Fruit fly (Drosophila melanogaster) whole organism, embryonic: Measurements from ENCODE around the gene CG7332.

Source experiments
- Atf-2 ChIP-seq: fragments of 200-800 bp; sonication (Bioruptor generic); optimal IDR thresholded peaks from 2 replicates; lab custom pipeline; 2016; ENCODE audit warnings: missing biosample characterization, missing genetic modification characterization
- Blimp-1 ChIP-seq: fragments of 200-800 bp; sonication (Bioruptor generic); optimal IDR thresholded peaks from 3 replicates; lab custom pipeline; 2018; ENCODE audit warnings: missing biosample characterization, missing genetic modification characterization, mild to moderate bottlenecking, moderate library complexity, missing genetic modification reagents
- CG10366 ChIP-seq: fragments of 200-800 bp; sonication (Bioruptor generic); IDR thresholded peaks from 2 replicates; pipeline ENCODE4 v1.3.6; 2022; ENCODE audit warnings: missing biosample characterization, missing genetic modification characterization
- CG12104 ChIP-seq: fragments of 200-800 bp; sonication (Bioruptor generic); optimal IDR thresholded peaks from 3 replicates; lab custom pipeline; 2016; ENCODE audit warnings: missing biosample characterization, missing genetic modification characterization
- CG13123 ChIP-seq: fragments of 200-800 bp; sonication (Bioruptor generic); optimal IDR thresholded peaks from 2 replicates; lab custom pipeline; 2016; ENCODE audit warnings: missing biosample characterization, missing genetic modification characterization
- CG14014 ChIP-seq: fragments of 200-800 bp; sonication (Bioruptor generic); IDR thresholded peaks from 2 replicates; pipeline ENCODE4 v1.3.6; 2022; ENCODE audit warnings: missing biosample characterization, missing genetic modification characterization
- CG15696 ChIP-seq: fragments of 200-800 bp; sonication (Bioruptor generic); optimal IDR thresholded peaks from 2 replicates; lab custom pipeline; 2019; ENCODE audit warnings: missing biosample characterization, mild to moderate bottlenecking, missing genetic modification characterization, moderate library complexity
- CG17361 ChIP-seq: fragments of 200-800 bp; sonication (Bioruptor generic); IDR thresholded peaks from 3 replicates; pipeline ENCODE4 v1.3.6; 2022; ENCODE audit warnings: missing biosample characterization, missing genetic modification characterization
- CG17385 ChIP-seq: fragments of 200-800 bp; sonication (Bioruptor generic); optimal IDR thresholded peaks from 3 replicates; lab custom pipeline; 2018; ENCODE audit warnings: missing biosample characterization, mild to moderate bottlenecking, missing genetic modification characterization
- CG17802 ChIP-seq: fragments of 200-800 bp; sonication (Bioruptor generic); optimal IDR thresholded peaks from 2 replicates; lab custom pipeline; 2018; ENCODE audit warnings: missing biosample characterization, mild to moderate bottlenecking, missing genetic modification characterization, moderate library complexity
- CG2678 ChIP-seq: fragments of 200-800 bp; sonication (Bioruptor generic); optimal IDR thresholded peaks from 3 replicates; lab custom pipeline; 2019; ENCODE audit warnings: missing biosample characterization, mild to moderate bottlenecking, missing genetic modification characterization, moderate library complexity
- CG2712 ChIP-seq: fragments of 200-800 bp; optimal IDR thresholded peaks from 3 replicates; lab custom pipeline; 2019; ENCODE audit warnings: missing biosample characterization, mild to moderate bottlenecking, missing genetic modification characterization, moderate library complexity
- CG32772 ChIP-seq: fragments of 200-800 bp; sonication (Bioruptor generic); IDR thresholded peaks from 2 replicates; pipeline ENCODE4 v1.3.6; 2022; ENCODE audit warnings: missing biosample characterization, missing genetic modification characterization
- CG3407 ChIP-seq: fragments of 200-800 bp; sonication (Bioruptor generic); optimal IDR thresholded peaks from 2 replicates; lab custom pipeline; 2018; ENCODE audit warnings: missing biosample characterization, mild to moderate bottlenecking, missing genetic modification characterization
- CG43689 ChIP-seq: fragments of 200-800 bp; sonication (Bioruptor generic); IDR thresholded peaks from 2 replicates; pipeline ENCODE4 v1.3.6; 2022; ENCODE audit warnings: missing biosample characterization, missing genetic modification characterization
- CG4404 ChIP-seq: fragments of 200-800 bp; sonication (Bioruptor generic); IDR thresholded peaks from 2 replicates; pipeline ENCODE4 v1.3.6; 2022; ENCODE audit warnings: missing biosample characterization, missing genetic modification characterization
- CG4730 ChIP-seq: fragments of 200-800 bp; sonication (Bioruptor generic); IDR thresholded peaks from 2 replicates; pipeline ENCODE4 v1.3.6; 2022; ENCODE audit warnings: missing biosample characterization, missing genetic modification characterization
- CG6683 ChIP-seq: fragments of 200-800 bp; sonication (Bioruptor generic); optimal IDR thresholded peaks from 2 replicates; lab custom pipeline; 2017; ENCODE audit warnings: missing biosample characterization, mild to moderate bottlenecking, missing genetic modification characterization, missing genetic modification reagents
- CG7963 ChIP-seq: fragments of 200-800 bp; sonication (Bioruptor generic); IDR thresholded peaks from 3 replicates; pipeline ENCODE4 v1.3.6; 2022; ENCODE audit warnings: missing biosample characterization, missing genetic modification characterization; ENCODE audit not compliant: partially characterized antibody
- CG8359 ChIP-seq: fragments of 200-800 bp; sonication (Bioruptor generic); optimal IDR thresholded peaks from 2 replicates; lab custom pipeline; 2017; ENCODE audit warnings: missing biosample characterization, mild to moderate bottlenecking, missing genetic modification characterization, borderline replicate concordance
- CG9797 ChIP-seq: fragments of 200-800 bp; sonication (Bioruptor generic); optimal IDR thresholded peaks from 3 replicates; lab custom pipeline; 2018; ENCODE audit warnings: missing biosample characterization, mild to moderate bottlenecking, missing genetic modification characterization
- Dp ChIP-seq: fragments of 200-800 bp; sonication (Bioruptor generic); optimal IDR thresholded peaks from 2 replicates; lab custom pipeline; 2018; ENCODE audit warnings: missing biosample characterization, mild to moderate bottlenecking, missing genetic modification characterization, moderate library complexity
- HHEX ChIP-seq: fragments of 200-800 bp; sonication (Bioruptor generic); optimal IDR thresholded peaks from 3 replicates; lab custom pipeline; 2017; ENCODE audit warnings: missing biosample characterization, mild to moderate bottlenecking, missing genetic modification characterization, missing genetic modification reagents
- Hr78 ChIP-seq, 2 experiments: fragments of 200-800 bp in 1 of 2; fragments of >200 bp in 1 of 2; sonication (Bioruptor generic) in 1 of 2; optimal IDR thresholded peaks; 2 replicates each; lab custom pipeline; 2017 to 2019; ENCODE audit warnings: missing biosample characterization in 2 of 2, missing genetic modification characterization in 2 of 2, mild to moderate bottlenecking in 1 of 2, moderate library complexity in 1 of 2
- Kr ChIP-seq: fragments of 200-800 bp; sonication (Bioruptor generic); optimal IDR thresholded peaks from 2 replicates; lab custom pipeline; 2017; ENCODE audit warnings: missing biosample characterization, mild to moderate bottlenecking, missing genetic modification characterization
- MBD-R2 ChIP-seq: fragments of 200-800 bp; sonication (Bioruptor generic); IDR thresholded peaks from 2 replicates; pipeline ENCODE4 v1.3.6; 2022; ENCODE audit warnings: missing biosample characterization, missing genetic modification characterization
- MESR4 ChIP-seq: fragments of 200-800 bp; sonication (Bioruptor generic); optimal IDR thresholded peaks from 2 replicates; lab custom pipeline; 2018; ENCODE audit warnings: missing biosample characterization, mild to moderate bottlenecking, missing genetic modification characterization, moderate library complexity
- Meics ChIP-seq: fragments of 200-800 bp; sonication (Bioruptor generic); optimal IDR thresholded peaks from 2 replicates; lab custom pipeline; 2017; ENCODE audit warnings: missing biosample characterization, mild to moderate bottlenecking, missing genetic modification characterization
- Nf-YC ChIP-seq: fragments of 200-800 bp; optimal IDR thresholded peaks from 3 replicates; lab custom pipeline; 2019; ENCODE audit warnings: missing biosample characterization, mild to moderate bottlenecking, missing genetic modification characterization, moderate library complexity
- Optix ChIP-seq: fragments of 200-800 bp; sonication (Bioruptor generic); IDR thresholded peaks from 3 replicates; pipeline ENCODE4 v1.3.6; 2022; ENCODE audit warnings: missing biosample characterization, missing genetic modification characterization
- Pdp1 ChIP-seq, 2 experiments: fragments of 200-800 bp; sonication (Bioruptor generic); optimal IDR thresholded peaks; 3 replicates each; lab custom pipeline; 2016; ENCODE audit warnings: missing biosample characterization in 2 of 2, missing genetic modification characterization in 2 of 2, mild to moderate bottlenecking in 1 of 2, moderate library complexity in 1 of 2
- Sox100B ChIP-seq: fragments of 200-800 bp; sonication (Bioruptor generic); optimal IDR thresholded peaks from 3 replicates; lab custom pipeline; 2018; ENCODE audit warnings: missing biosample characterization, mild to moderate bottlenecking, missing genetic modification characterization
- TFAM ChIP-seq: fragments of 200-800 bp; sonication (Bioruptor generic); optimal IDR thresholded peaks from 2 replicates; lab custom pipeline; 2017; ENCODE audit warnings: missing biosample characterization, missing genetic modification characterization, inconsistent platforms
- Trl ChIP-seq, 3 experiments: fragments of >200 bp in 2 of 3; fragments of 200-800 bp in 1 of 3; sonication (Bioruptor generic) in 1 of 3; optimal IDR thresholded peaks; 2 replicates in 1 of 3; 3 replicates in 2 of 3; lab custom pipeline; 2016 to 2017; ENCODE audit warnings: missing biosample characterization in 1 of 3, missing genetic modification characterization in 1 of 3
- Xrp1 ChIP-seq: fragments of 200-800 bp; sonication (Bioruptor generic); IDR thresholded peaks from 2 replicates; pipeline ENCODE4 v1.3.6; 2022; ENCODE audit warnings: missing biosample characterization, missing genetic modification characterization
- bbx ChIP-seq: fragments of 200-800 bp; sonication (Bioruptor generic); IDR thresholded peaks from 2 replicates; pipeline ENCODE4 v1.3.6; 2022; ENCODE audit warnings: missing biosample characterization, missing genetic modification characterization; ENCODE audit not compliant: partially characterized antibody
- corto ChIP-seq: fragments of 200-800 bp; sonication (Bioruptor generic); optimal IDR thresholded peaks from 2 replicates; lab custom pipeline; 2016; ENCODE audit warnings: missing biosample characterization, mild to moderate bottlenecking, missing genetic modification characterization, moderate library complexity
- gsb ChIP-seq: fragments of 200-800 bp; sonication (Bioruptor generic); IDR thresholded peaks from 2 replicates; pipeline ENCODE4 v1.3.6; 2022; ENCODE audit warnings: missing biosample characterization, missing genetic modification characterization
- h ChIP-seq: fragments of >200 bp; optimal IDR thresholded peaks from 2 replicates; lab custom pipeline; 2017
- hkb ChIP-seq, 2 experiments: fragments of 200-800 bp in 1 of 2; fragments of >200 bp in 1 of 2; sonication (Bioruptor generic) in 1 of 2; IDR thresholded peaks in 1 of 2; optimal IDR thresholded peaks in 1 of 2; 2 replicates each; pipeline versions ENCODE4 v1.3.6 to Lab custom; 2017 to 2022; ENCODE audit warnings: missing biosample characterization in 1 of 2, missing genetic modification characterization in 1 of 2
- kay ChIP-seq: fragments of 200-800 bp; sonication (Bioruptor generic); optimal IDR thresholded peaks from 2 replicates; lab custom pipeline; 2016; ENCODE audit warnings: missing biosample characterization, missing genetic modification characterization
- ken ChIP-seq: fragments of 200-800 bp; sonication (Bioruptor generic); IDR thresholded peaks from 3 replicates; pipeline ENCODE4 v1.3.6; 2022; ENCODE audit warnings: missing biosample characterization, missing genetic modification characterization
- lov ChIP-seq, 2 experiments: fragments of 200-800 bp in 1 of 2; fragments of >200 bp in 1 of 2; sonication (Bioruptor generic) in 1 of 2; IDR thresholded peaks in 1 of 2; optimal IDR thresholded peaks in 1 of 2; 2 replicates in 1 of 2; 3 replicates in 1 of 2; pipeline versions ENCODE4 v1.3.6 to Lab custom; 2017 to 2022; ENCODE audit warnings: missing biosample characterization in 1 of 2, missing genetic modification characterization in 1 of 2
- mld ChIP-seq: fragments of 200-800 bp; sonication (Bioruptor generic); IDR thresholded peaks from 3 replicates; pipeline ENCODE4 v1.3.6; 2022; ENCODE audit warnings: missing biosample characterization, missing genetic modification characterization; ENCODE audit not compliant: partially characterized antibody
- nmo ChIP-seq: fragments of 200-800 bp; sonication (Bioruptor generic); optimal IDR thresholded peaks from 2 replicates; lab custom pipeline; 2018; ENCODE audit warnings: missing biosample characterization, mild to moderate bottlenecking, missing genetic modification characterization, moderate library complexity
- org-1 ChIP-seq: fragments of 200-800 bp; sonication (Bioruptor generic); optimal IDR thresholded peaks from 2 replicates; lab custom pipeline; 2017; ENCODE audit warnings: missing biosample characterization, missing genetic modification characterization
- psq ChIP-seq: fragments of 200-800 bp; sonication (Bioruptor generic); optimal IDR thresholded peaks from 2 replicates; lab custom pipeline; 2017; ENCODE audit warnings: missing biosample characterization, missing genetic modification characterization
- sqz ChIP-seq: fragments of 200-800 bp; sonication (Bioruptor generic); optimal IDR thresholded peaks from 3 replicates; lab custom pipeline; 2018; ENCODE audit warnings: missing biosample characterization, mild to moderate bottlenecking, missing genetic modification characterization

CG7332 gene

dm6 chrX:18919422-18920029 is 35.2 kb downstream of the CG7332 start (continued):
- no peak for TF ChIP-seq CG15696 (tag; lab: Kevin White, UChicago)
- TF ChIP-seq mld (GFP tag; lab: Robert Waterston, UW) = no peak
- no peak for TF ChIP-seq kay (GFP tag; lab: Kevin White, UChicago)
- peak; percentile 24 for TF ChIP-seq Blimp-1
- no peak for TF ChIP-seq lov (optimal IDR thresholded peaks at IDR 0.05; lab: Kevin White, UChicago)
- no peak for TF ChIP-seq lov (GFP tag; IDR thresholded peaks at IDR 0.05; lab: Robert Waterston, UW)
- no peak for TF ChIP-seq Atf-2 (GFP tag; lab: Kevin White, UChicago)
- no peak for TF ChIP-seq org-1
- TF ChIP-seq gsb (GFP tag; lab: Robert Waterston, UW) = no peak
- TF ChIP-seq CG17802 (tag; lab: Kevin White, UChicago) = no peak
- TF ChIP-seq CG4730 = no peak
- no peak for TF ChIP-seq ken (GFP tag; lab: Robert Waterston, UW)
- no peak for TF ChIP-seq CG13123 (GFP tag; lab: Kevin White, UChicago)
- TF ChIP-seq hkb (optimal IDR thresholded peaks at IDR 0.05; lab: Kevin White, UChicago) = no peak
- no peak for TF ChIP-seq hkb (GFP tag; IDR thresholded peaks at IDR 0.05; lab: Robert Waterston, UW)
- no peak for TF ChIP-seq psq (GFP tag; lab: Kevin White, UChicago)
- peak; percentile 18 for TF ChIP-seq nmo (GFP tag; lab: Kevin White, UChicago)
- TF ChIP-seq Trl (optimal IDR thresholded peaks at IDR 0.05; lab: Kevin White, UChicago) = no peak
- TF ChIP-seq Trl (GFP tag; optimal IDR thresholded peaks at IDR 0.05; lab: Kevin White, UChicago) = no peak
- no peak for TF ChIP-seq CG17385 (GFP tag; lab: Kevin White, UChicago)
- TF ChIP-seq CG6683 (GFP tag; lab: Kevin White, UChicago) = no peak
- TF ChIP-seq CG3407 (GFP tag; lab: Kevin White, UChicago) = no peak
- TF ChIP-seq HHEX (GFP tag; lab: Kevin White, UChicago) = no peak
- no peak for TF ChIP-seq CG12104 (GFP tag; lab: Kevin White, UChicago)
- no peak for TF ChIP-seq CG4404 (GFP tag; lab: Robert Waterston, UW)
- no peak for TF ChIP-seq Kr (GFP tag; lab: Kevin White, UChicago)
- TF ChIP-seq h (lab: Kevin White, UChicago) = no peak
- no peak for TF ChIP-seq Meics (GFP tag; lab: Kevin White, UChicago)
- no peak for TF ChIP-seq CG10366 (GFP tag; lab: Robert Waterston, UW)
- no peak for TF ChIP-seq Nf-YC (tag; lab: Kevin White, UChicago)
- no peak for TF ChIP-seq TFAM (GFP tag; lab: Kevin White, UChicago)
- TF ChIP-seq CG14014 (GFP tag; lab: Robert Waterston, UW) = no peak
- peak; percentile 28 for TF ChIP-seq CG2712 (tag; lab: Kevin White, UChicago)
- TF ChIP-seq CG2678 (tag; lab: Kevin White, UChicago) = peak; percentile 12
- TF ChIP-seq MBD-R2 (GFP tag; lab: Robert Waterston, UW) = no peak
- TF ChIP-seq CG7963 (GFP tag; lab: Robert Waterston, UW) = no peak
- 0 out of 2 replicates have a peak, but pooled peaks have one; percentile 11 for TF ChIP-seq Xrp1 (GFP tag; lab: Robert Waterston, UW)
- 0 out of 3 replicates have a peak, but pooled peaks have one; percentile 38 for TF ChIP-seq CG17361
- no peak for TF ChIP-seq Hr78 (GFP tag; optimal IDR thresholded peaks at IDR 0.05; lab: Kevin White, UChicago)
- peak; percentile 25 for TF ChIP-seq Sox100B (GFP tag; lab: Kevin White, UChicago)
- TF ChIP-seq sqz = no peak
- no peak for TF ChIP-seq Optix (GFP tag; lab: Robert Waterston, UW)
- TF ChIP-seq MESR4 (GFP tag; lab: Kevin White, UChicago) = no peak
- TF ChIP-seq Dp (GFP tag; lab: Kevin White, UChicago) = no peak
- no peak for TF ChIP-seq corto
- TF ChIP-seq CG32772 (GFP tag; lab: Robert Waterston, UW) = no peak
- no peak for TF ChIP-seq CG9797 (GFP tag; lab: Kevin White, UChicago)
- TF ChIP-seq Pdp1 (GFP tag; optimal IDR thresholded peaks at IDR 0.05; lab: Kevin White, UChicago) = peak in 1 of 2 experiments; percentile 71
- TF ChIP-seq CG43689 (GFP tag; lab: Robert Waterston, UW) = no peak
- TF ChIP-seq bbx = no peak
- no peak for TF ChIP-seq CG8359
